Worm (Caenorhabditis elegans) whole organism, midembryonic: ENCODE results near the gene vha-2.

Experiments
- T22C8.4 ChIP-seq: fragments of 200-800 bp; sonication (Bioruptor generic); IDR thresholded peaks from 2 replicates; pipeline ENCODE4 v1.3.6; 2022; ENCODE audit warnings: missing genetic modification characterization, missing compliant biosample characterization
- cog-1 ChIP-seq: sonication (generic microtip); optimal IDR thresholded peaks from 2 replicates; lab custom pipeline; 2016; ENCODE audit warnings: missing genetic modification characterization, missing compliant biosample characterization
- flt-1 ChIP-seq: fragments of 200-800 bp; sonication (Bioruptor generic); IDR thresholded peaks from 2 replicates; pipeline ENCODE4 v1.3.6; 2022; ENCODE audit warnings: missing genetic modification characterization, missing compliant biosample characterization
- klf-2 ChIP-seq: fragments of 200-800 bp; sonication (Bioruptor generic); conservative IDR thresholded peaks from 2 replicates; pipeline ENCODE4 v1.3.6; 2022; ENCODE audit warnings: missing genetic modification reagents, missing genetic modification characterization, missing compliant biosample characterization
- med-1 ChIP-seq: sonication (generic microtip); optimal IDR thresholded peaks from 2 replicates; lab custom pipeline; 2017; ENCODE audit warnings: missing genetic modification characterization, mild to moderate bottlenecking, missing compliant biosample characterization, antibody characterized with exemption, missing genetic modification reagents; ENCODE audit not compliant: insufficient read depth
- ref-1 ChIP-seq: fragments of 200-800 bp; sonication (Bioruptor generic); conservative IDR thresholded peaks from 2 replicates; pipeline ENCODE4 v1.3.6; 2022; ENCODE audit warnings: missing genetic modification reagents, missing genetic modification characterization, missing compliant biosample characterization
- tab-1 ChIP-seq: fragments of 200-800 bp; sonication (Bioruptor generic); IDR thresholded peaks from 2 replicates; pipeline ENCODE4 v1.3.6; 2022; ENCODE audit warnings: missing genetic modification characterization, missing compliant biosample characterization
- ztf-23 ChIP-seq: fragments of 200-800 bp; sonication (Bioruptor generic); IDR thresholded peaks from 2 replicates; pipeline ENCODE4 v1.3.6; 2022; ENCODE audit warnings: missing genetic modification reagents, missing genetic modification characterization, missing compliant biosample characterization
- ztf-29 ChIP-seq: fragments of 200-800 bp; sonication (Bioruptor generic); IDR thresholded peaks from 2 replicates; pipeline ENCODE4 v1.3.6; 2022; ENCODE audit warnings: missing genetic modification reagents, missing genetic modification characterization, missing compliant biosample characterization

Gene vha-2

DNA sequence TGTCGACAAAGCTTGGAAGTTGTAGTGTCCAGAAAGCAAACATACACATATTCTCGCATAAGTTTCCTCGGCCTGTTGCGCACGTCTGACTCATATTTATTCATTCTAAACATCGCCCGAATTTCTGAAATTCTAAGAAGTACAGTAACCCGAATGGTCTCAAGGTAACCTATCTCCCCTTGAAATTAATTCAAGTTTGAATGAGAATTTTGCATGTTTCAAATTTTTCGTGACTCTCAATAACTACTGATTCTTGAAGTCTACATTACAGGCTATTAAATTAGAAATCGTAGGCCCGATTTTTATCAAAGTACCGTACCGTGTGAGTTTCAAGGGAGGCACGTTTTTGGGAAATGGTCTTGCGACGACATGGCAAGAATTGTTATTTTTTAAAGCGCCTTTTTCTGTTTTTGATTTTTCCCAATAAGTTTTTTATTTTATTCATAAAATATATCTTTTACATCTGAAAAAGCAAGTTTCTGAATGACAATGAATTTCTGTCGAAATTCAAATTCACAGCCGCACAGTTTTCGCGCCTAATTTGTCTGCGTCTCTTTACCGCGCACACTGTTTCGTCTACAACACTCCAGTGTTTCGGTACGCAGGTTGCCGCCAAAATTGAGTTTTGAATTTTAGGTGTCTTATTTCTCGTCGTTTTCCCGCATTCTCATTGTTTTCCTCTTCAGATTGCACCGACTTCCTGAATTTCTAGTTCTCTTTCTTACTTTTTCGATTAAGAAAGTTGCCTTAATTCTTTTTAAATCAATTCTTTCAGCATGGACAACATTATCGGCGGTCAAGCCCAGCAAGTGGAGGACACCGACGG lies 11.8 kb downstream of the vha-2 start, which contains the start of the genes R10E11.9 and mcm-6:
TSS of gene R10E11.9 (minus strand) at position 51 of the 826 bp plus-strand sequence.
TSS of gene mcm-6 (plus strand) at position 776 of the 826 bp plus-strand sequence.
- TF ChIP-seq tab-1 (GFP tag; lab: Robert Waterston, UW) (no peak), flt-1 (GFP tag; lab: Robert Waterston, UW) (no peak), klf-2 (no peak), ztf-23 (GFP tag; lab: Robert Waterston, UW) (no peak)

DNA sequence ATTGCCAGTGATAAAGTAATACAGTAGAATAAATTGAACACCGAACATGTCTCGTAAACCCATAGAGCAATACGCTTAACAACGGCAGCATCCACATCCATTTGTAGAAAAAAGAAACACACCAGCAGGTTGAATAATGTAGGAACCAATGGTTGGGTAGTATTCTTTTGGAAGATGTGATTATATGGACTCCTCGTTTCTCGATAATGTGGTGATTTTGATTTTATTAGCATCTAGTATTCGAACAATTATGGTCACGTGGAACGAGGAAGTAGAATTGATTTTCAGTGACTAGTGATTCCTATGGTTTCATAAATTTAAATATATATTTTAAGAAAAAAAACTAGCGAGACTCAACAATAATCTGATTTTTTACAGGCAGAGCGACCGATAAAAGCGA lies 14.5 kb downstream of the vha-2 start, which contains the start of gene srxa-10:
TSS of gene srxa-10 (minus strand) at position 101 of the 400 bp plus-strand sequence.
- TF ChIP-seq ztf-29 (GFP tag; lab: Robert Waterston, UW) (no peak), med-1 (GFP tag; lab: Kevin White, UChicago) (no peak), flt-1 (GFP tag; lab: Robert Waterston, UW) (no peak), tab-1 (GFP tag; lab: Robert Waterston, UW) (no peak), ref-1 (no peak), T22C8.4 (GFP tag; lab: Robert Waterston, UW) (no peak), klf-2 (no peak), ztf-23 (GFP tag; lab: Robert Waterston, UW) (no peak), cog-1 (no peak)

DNA sequence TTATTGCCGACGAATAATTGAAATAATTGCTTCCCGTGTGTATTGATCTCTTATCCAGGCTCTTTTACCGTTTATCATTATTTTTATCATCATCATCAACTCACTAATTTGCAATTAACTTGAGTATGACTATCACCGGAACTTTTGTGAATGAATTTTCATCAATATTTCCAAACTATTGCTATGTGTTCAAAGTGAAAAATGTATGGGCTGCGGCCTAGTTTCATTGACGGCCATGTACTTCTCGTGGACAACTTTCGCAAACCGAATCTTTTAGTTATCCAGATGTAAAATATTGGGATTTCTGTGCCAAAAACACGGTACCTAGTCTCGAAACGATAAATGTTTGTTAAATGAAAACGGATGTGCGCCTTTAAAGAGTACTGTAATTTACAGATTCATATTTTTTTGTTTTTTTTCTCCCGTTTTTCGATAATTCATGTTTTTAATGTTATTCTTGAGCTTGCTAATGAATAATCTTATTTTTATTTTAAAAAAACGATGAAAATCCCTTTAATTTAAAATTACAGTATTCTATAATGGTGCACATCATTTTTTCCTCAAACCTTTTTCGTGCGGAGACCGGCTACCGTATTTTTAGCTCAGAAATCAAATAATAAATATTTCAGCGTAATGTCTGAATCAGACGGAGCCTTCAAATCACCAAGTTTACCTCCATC lies 16.7 kb downstream of the vha-2 start, which contains the start of gene ZK632.2:
TSS of gene ZK632.2 (plus strand) at position 630 of the 680 bp plus-strand sequence.
- no peak for TF ChIP-seq tab-1 (GFP tag; lab: Robert Waterston, UW)
- no peak for TF ChIP-seq med-1 (GFP tag; lab: Kevin White, UChicago)
- TF ChIP-seq flt-1 (GFP tag; lab: Robert Waterston, UW): no peak
- TF ChIP-seq cog-1: no peak
- TF ChIP-seq T22C8.4 (GFP tag; lab: Robert Waterston, UW): no peak
- no peak for TF ChIP-seq ztf-29 (GFP tag; lab: Robert Waterston, UW)
- no peak for TF ChIP-seq klf-2
- TF ChIP-seq ztf-23 (GFP tag; lab: Robert Waterston, UW): no peak
- TF ChIP-seq ref-1: no peak

DNA sequence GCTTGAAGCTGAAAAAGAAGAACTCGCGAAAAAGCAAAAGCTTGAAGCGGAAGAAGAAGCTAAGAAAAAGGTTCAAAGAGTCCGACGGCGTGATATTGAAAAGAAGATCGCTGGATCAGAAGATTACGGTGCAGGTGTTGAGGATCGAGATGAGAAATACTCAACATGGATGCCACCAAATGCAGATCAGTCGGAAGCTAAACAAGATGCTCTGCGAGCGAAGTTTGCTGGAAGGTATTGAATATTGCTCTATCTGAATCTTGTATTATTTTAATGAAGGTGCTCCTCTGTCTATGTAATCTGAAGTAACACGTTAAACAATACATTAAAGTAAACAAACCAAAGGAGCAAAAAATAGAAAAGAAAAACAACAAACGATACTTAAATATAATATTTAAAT lies 20.1 kb downstream of the vha-2 start:
- TF ChIP-seq ref-1 (no peak), klf-2 (no peak), T22C8.4 (GFP tag; lab: Robert Waterston, UW) (no peak), flt-1 (GFP tag; lab: Robert Waterston, UW) (no peak), ztf-29 (GFP tag; lab: Robert Waterston, UW) (no peak), cog-1 (no peak), tab-1 (GFP tag; lab: Robert Waterston, UW) (no peak), ztf-23 (GFP tag; lab: Robert Waterston, UW) (no peak), med-1 (GFP tag; lab: Kevin White, UChicago) (no peak)

DNA sequence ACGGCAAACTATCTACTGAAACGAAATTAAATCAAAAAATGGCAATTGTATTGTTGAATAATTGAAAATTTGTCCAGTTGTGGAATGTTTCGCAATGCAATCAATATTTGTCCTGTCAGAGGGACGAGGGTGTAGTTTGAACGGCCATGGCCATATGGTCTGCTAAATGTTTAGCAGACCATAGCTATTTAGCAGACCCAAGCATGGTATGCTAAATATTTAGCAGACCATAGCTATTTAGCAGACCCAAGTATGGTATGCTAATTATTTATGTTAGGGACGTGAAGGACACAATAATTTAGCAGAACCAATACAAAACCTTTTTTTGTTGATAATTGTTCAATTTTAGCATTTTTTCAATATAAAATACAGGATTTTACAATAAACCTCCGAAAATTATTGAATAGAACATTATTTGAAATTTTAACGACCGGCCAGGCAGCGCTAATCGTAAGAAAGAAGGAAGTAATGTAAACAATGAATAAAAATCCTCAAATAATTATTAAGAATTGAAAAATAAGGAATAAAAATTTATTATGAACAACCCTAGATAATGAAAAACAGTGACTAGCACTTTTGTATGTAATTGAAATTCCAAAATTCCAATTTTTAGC lies 23.1 kb downstream of the vha-2 start, which contains the start of gene riok-3:
TSS of gene riok-3 (minus strand) at position 15 of the 614 bp plus-strand sequence.
- TF ChIP-seq ztf-29 (GFP tag; lab: Robert Waterston, UW): no peak
- TF ChIP-seq ztf-23 (GFP tag; lab: Robert Waterston, UW): no peak
- TF ChIP-seq med-1 (GFP tag; lab: Kevin White, UChicago): no peak

DNA sequence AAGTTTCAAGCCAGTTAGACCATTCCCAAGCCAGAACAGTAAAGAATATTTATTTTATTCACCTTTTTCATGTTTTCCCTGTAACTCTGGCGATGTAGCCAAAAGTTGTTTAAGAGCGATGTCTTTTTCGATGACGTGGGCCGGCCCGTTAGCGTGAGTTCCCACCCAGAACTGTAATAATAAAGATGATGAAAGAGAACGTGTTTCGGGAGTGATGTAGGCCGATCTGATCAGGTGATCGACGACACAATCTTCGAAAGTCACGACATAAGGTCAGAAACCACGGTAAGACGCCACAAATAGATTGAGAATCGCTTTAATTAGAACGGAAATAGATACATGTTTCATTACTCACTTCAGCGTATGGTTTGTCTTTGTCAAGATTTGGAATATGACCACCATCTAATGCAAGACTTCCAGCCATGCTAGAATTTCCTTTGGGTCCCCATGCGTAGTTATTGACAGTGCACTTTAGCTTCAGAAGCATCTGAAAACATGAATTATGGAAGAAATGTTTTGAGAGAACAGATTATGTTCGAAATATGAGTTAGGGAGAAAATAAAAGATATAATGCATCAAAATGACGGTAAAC lies 25.1 kb downstream of the vha-2 start, which contains the start of gene ZK632.4:
TSS of gene ZK632.4 (minus strand) at position 487 of the 592 bp plus-strand sequence.
- TF ChIP-seq ref-1 (no peak), cog-1 (no peak), ztf-29 (GFP tag; lab: Robert Waterston, UW) (no peak), tab-1 (GFP tag; lab: Robert Waterston, UW) (no peak), T22C8.4 (GFP tag; lab: Robert Waterston, UW) (no peak), ztf-23 (GFP tag; lab: Robert Waterston, UW) (no peak), klf-2 (no peak), flt-1 (GFP tag; lab: Robert Waterston, UW) (no peak), med-1 (GFP tag; lab: Kevin White, UChicago) (no peak)

DNA sequence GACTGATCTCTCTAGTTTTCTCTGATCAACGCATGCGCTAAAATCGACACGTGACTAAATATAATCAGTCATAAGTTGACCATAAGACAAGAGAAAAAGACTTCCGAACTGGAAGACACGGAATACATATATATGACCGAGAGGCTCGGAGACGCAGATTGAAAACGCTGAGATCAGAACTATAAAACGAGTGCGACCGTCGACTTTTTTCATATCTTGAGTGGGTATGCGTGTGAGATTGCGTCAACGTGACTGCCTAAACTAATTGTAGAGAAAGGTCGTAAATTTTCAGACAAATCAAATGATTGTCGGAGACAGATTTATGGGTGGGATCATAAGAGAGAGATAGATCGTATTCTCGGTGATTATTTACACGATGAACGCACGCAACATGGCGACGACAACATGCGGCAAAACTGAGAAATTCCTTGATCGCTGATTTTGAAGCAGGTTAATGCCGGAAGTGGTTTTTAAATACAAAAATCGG lies 25.6 kb downstream of the vha-2 start:
- TF ChIP-seq cog-1 (no peak), klf-2 (no peak), flt-1 (GFP tag; lab: Robert Waterston, UW) (no peak), ztf-23 (GFP tag; lab: Robert Waterston, UW) (no peak), T22C8.4 (GFP tag; lab: Robert Waterston, UW) (no peak), ref-1 (no peak), ztf-29 (GFP tag; lab: Robert Waterston, UW) (no peak)

DNA sequence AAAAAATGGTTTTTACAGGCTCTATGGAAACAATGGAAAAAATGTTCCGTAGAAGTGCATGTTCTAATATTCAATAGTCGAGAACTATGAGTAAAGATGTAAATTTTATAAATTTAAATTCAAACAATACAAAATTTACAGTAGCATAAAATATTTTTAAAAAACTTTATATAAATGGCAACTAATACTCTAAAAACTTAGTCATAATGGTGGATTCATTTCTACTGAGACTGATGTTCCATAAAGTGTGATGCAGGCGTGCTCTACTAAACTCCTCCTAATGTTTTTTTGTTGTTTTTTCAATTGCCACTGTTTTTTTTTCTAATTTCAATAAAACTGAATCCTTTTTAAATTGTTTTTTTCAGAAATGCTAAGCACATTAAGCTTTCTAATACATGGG lies 26.2 kb downstream of the vha-2 start, which contains the start of gene gtap-2:
TSS of gene gtap-2 (plus strand) at position 366 of the 400 bp plus-strand sequence.
- TF ChIP-seq ztf-29 (GFP tag; lab: Robert Waterston, UW): no peak
- TF ChIP-seq klf-2: no peak
- no peak for TF ChIP-seq flt-1 (GFP tag; lab: Robert Waterston, UW)
- TF ChIP-seq ztf-23 (GFP tag; lab: Robert Waterston, UW): no peak
- no peak for TF ChIP-seq T22C8.4 (GFP tag; lab: Robert Waterston, UW)
- no peak for TF ChIP-seq cog-1
- no peak for TF ChIP-seq med-1 (GFP tag; lab: Kevin White, UChicago)
- no peak for TF ChIP-seq tab-1 (GFP tag; lab: Robert Waterston, UW)
- no peak for TF ChIP-seq ref-1
